Worm (Caenorhabditis elegans): ENCODE results near the gene F37A8.5.
A peak's percentile ranks its signal among the peaks of the same experiment; 100 is the strongest.

F37A8.5 gene

DNA sequence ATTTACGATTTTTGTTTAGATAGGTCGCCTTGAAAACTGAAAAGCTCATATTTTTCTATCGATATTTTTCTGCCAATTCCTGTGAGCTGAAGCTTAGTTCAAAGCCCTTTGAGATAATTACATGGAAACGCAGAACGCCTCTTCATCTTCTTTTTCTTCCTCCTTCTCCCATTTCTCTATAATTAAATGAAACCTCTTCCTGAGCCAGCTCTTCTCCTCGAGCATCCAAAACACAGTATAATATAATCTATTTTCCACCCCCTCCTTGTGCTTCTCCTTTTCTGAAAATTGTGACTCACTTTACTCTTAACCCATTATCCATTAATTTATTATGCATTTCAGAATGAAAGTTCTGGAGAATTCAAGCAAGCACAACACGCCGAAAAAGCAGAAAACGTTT lies at the start of gene F37A8.5:
TSS of gene F37A8.5 (plus strand) at position 332 of the 400 bp plus-strand sequence.
- TF ChIP-seq lin-39 (tag; optimal IDR thresholded peaks at IDR 0.05) (no peak), nhr-21 (tag; optimal IDR thresholded peaks at IDR 0.05) (no peak), mab-5 (tag; optimal IDR thresholded peaks at IDR 0.05) (no peak)

DNA sequence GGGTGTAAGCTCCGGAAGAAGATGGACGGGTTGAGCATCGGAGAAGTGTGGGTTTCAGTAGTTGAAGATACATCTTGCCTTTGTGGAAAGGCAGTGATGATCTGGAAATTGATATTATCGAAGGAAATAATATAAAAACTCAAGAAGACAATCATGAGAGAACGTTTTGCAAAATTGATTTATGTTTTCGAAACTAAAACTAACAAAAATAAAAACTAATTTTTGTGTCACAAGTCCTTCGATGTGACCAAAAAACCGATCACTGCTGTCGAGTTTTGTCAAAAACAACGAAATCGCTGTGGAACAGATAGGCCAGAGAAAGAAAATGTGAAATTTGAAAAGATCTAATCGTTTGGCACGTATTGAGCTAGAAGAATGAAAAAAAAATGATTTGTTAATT lies 48.8 kb upstream of the F37A8.5 start, which contains the start of gene mmcm-1:
TSS of gene mmcm-1 (minus strand) at position 101 of the 400 bp plus-strand sequence.
- no peak for TF ChIP-seq ama-1 (optimal IDR thresholded peaks at IDR 0.05)

DNA sequence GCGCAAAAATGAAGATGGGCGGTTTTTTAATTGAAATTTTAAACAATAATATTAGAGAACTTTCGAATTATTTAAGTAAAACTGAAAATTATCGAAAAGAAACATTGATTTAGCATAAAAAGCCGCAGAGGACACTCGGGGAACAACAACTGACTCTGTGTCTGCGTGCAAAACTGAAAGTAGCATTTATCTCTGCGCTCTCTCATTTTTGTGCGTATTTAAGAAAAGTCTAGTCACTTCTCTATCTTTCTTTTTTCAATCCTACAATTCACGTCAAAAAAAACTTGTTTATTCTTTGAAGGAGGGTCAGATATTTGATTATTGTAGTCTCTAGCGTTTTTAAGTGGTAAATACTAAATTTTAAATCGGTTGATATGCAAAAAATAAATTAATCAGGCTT lies 48.2 kb upstream of the F37A8.5 start:
- TF ChIP-seq nhr-23 (tag; optimal IDR thresholded peaks at IDR 0.05) (no peak), lsy-2 (tag; optimal IDR thresholded peaks at IDR 0.05) (peak in 1 of 2 experiments; percentile 44), unc-55 (GFP tag; optimal IDR thresholded peaks at IDR 0.05) (peak; percentile 48), sma-9 (GFP tag; optimal IDR thresholded peaks at IDR 0.05) (peak; percentile 5), sma-9 (tag; optimal IDR thresholded peaks at IDR 0.05) (no peak), ztf-4 (tag; optimal IDR thresholded peaks at IDR 0.05) (peak; percentile 18), ama-1 (optimal IDR thresholded peaks at IDR 0.05) (no peak), C34F6.9 (tag; optimal IDR thresholded peaks at IDR 0.05) (peak; percentile 66), mab-5 (tag; optimal IDR thresholded peaks at IDR 0.05) (no peak), nhr-129 (tag; optimal IDR thresholded peaks at IDR 0.05) (peak; percentile 44), unc-39 (tag; optimal IDR thresholded peaks at IDR 0.05) (no peak), F13H6.1 (tag; optimal IDR thresholded peaks at IDR 0.05) (no peak), blmp-1 (tag; optimal IDR thresholded peaks at IDR 0.05; ENCODE audit: insufficient read depth) (no peak)

DNA sequence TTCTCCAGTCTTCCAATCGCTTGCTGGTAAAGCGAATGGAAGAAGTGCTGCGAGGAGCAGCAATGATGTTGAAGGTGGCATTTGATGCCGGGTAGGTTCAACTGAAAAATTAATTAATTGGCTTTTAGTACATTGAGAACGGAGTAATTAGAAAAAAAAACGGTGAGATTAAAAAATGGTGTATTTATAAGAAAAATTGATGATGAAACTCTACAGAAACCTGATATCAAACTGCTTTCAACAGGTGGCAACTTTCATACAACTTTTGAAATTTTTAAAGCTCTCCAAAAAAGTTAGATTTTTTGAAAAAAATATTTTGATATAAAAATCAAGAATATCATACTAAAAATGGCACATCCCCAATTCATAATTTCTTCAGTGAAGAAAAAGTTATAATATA lies 42.4 kb upstream of the F37A8.5 start, which contains the start of gene pat-3:
TSS of gene pat-3 (minus strand) at position 101 of the 400 bp plus-strand sequence.
- TF ChIP-seq F13H6.1 (tag; optimal IDR thresholded peaks at IDR 0.05) (no peak), elt-1 (tag; optimal IDR thresholded peaks at IDR 0.05) (no peak), nhr-77 (tag; optimal IDR thresholded peaks at IDR 0.05) (no peak), elt-3 (tag; optimal IDR thresholded peaks at IDR 0.05) (no peak), dmd-4 (tag; optimal IDR thresholded peaks at IDR 0.05) (no peak), lsy-2 (tag; optimal IDR thresholded peaks at IDR 0.05) (no peak), nhr-23 (tag; optimal IDR thresholded peaks at IDR 0.05) (no peak), crh-2 (tag; optimal IDR thresholded peaks at IDR 0.05) (no peak), aly-2 (tag; optimal IDR thresholded peaks at IDR 0.05) (no peak), nhr-6 (tag; optimal IDR thresholded peaks at IDR 0.05) (no peak), lin-11 (tag; optimal IDR thresholded peaks at IDR 0.05) (no peak), egl-27 (tag; optimal IDR thresholded peaks at IDR 0.05) (no peak), snpc-4 (tag; optimal IDR thresholded peaks at IDR 0.05) (no peak), nhr-25 (tag; optimal IDR thresholded peaks at IDR 0.05) (no peak), sem-4 (tag; optimal IDR thresholded peaks at IDR 0.05) (no peak), gmeb-1 (tag; optimal IDR thresholded peaks at IDR 0.05) (no peak)

DNA sequence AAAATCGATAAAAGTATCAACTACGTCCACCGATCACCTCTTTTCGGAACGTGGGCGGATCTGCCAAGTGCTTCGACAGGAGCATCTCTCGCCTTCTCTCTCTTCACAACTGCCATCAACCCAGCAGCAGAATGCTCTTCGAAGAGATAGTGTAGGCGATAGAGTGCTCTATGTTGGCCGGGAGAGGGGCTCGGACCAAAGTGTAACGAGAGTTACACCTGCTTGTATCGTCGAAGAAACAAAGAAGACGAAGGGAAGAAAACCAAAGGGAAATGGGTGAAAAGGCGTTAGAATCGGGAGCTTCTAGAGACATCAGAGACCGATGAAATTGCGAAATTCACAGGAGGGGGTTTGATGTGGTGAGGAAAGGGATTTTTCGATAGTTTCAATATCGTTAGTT lies 41.6 kb upstream of the F37A8.5 start:
- TF ChIP-seq nhr-12 (tag; optimal IDR thresholded peaks at IDR 0.05) (no peak), lin-13 (GFP tag; optimal IDR thresholded peaks at IDR 0.05) (no peak), sma-9 (GFP tag; optimal IDR thresholded peaks at IDR 0.05) (peak; percentile 19), sma-9 (tag; optimal IDR thresholded peaks at IDR 0.05) (no peak), mbf-1 (tag; optimal IDR thresholded peaks at IDR 0.05) (no peak), nhr-6 (tag; optimal IDR thresholded peaks at IDR 0.05) (no peak), ztf-4 (tag; optimal IDR thresholded peaks at IDR 0.05) (no peak), alr-1 (tag; optimal IDR thresholded peaks at IDR 0.05) (no peak), zag-1 (tag; optimal IDR thresholded peaks at IDR 0.05) (no peak), nhr-11 (tag; optimal IDR thresholded peaks at IDR 0.05) (no peak), egl-27 (tag; optimal IDR thresholded peaks at IDR 0.05) (no peak), aly-2 (tag; optimal IDR thresholded peaks at IDR 0.05) (no peak), nhr-129 (tag; optimal IDR thresholded peaks at IDR 0.05) (peak; percentile 63), nhr-25 (tag; optimal IDR thresholded peaks at IDR 0.05) (no peak), nhr-237 (tag; optimal IDR thresholded peaks at IDR 0.05) (no peak), C34F6.9 (tag; optimal IDR thresholded peaks at IDR 0.05) (peak; percentile 33), ceh-82 (tag; optimal IDR thresholded peaks at IDR 0.05) (no peak), ama-1 (optimal IDR thresholded peaks at IDR 0.05) (no peak), nhr-23 (tag; optimal IDR thresholded peaks at IDR 0.05) (no peak), lsy-2 (tag; optimal IDR thresholded peaks at IDR 0.05) (peak in 1 of 2 experiments; percentile 4), unc-39 (tag; optimal IDR thresholded peaks at IDR 0.05) (no peak), F13H6.1 (tag; optimal IDR thresholded peaks at IDR 0.05) (peak; percentile 29), nhr-77 (tag; optimal IDR thresholded peaks at IDR 0.05) (no peak), ZK546.5 (tag; optimal IDR thresholded peaks at IDR 0.05) (no peak), unc-55 (GFP tag; optimal IDR thresholded peaks at IDR 0.05) (peak; percentile 5)
